Worm (Caenorhabditis elegans) whole organism, late embryonic: ENCODE measurements around the gene F29F11.20.

ENCODE experiments used
- C38D4.7 ChIP-seq: fragments of 200-800 bp; sonication (Bioruptor generic); optimal IDR thresholded peaks from 2 replicates; lab custom pipeline; 2018; ENCODE audit warnings: mild to moderate bottlenecking, missing genetic modification characterization, moderate library complexity, missing compliant biosample characterization
- F13H6.1 ChIP-seq: sonication (generic microtip); optimal IDR thresholded peaks from 2 replicates; lab custom pipeline; 2016; ENCODE audit warnings: missing genetic modification characterization, missing compliant biosample characterization
- K02D7.2 ChIP-seq: sonication (generic microtip); optimal IDR thresholded peaks from 2 replicates; lab custom pipeline; 2017; ENCODE audit warnings: mild to moderate bottlenecking, missing genetic modification characterization, missing compliant biosample characterization
- T23F11.4 ChIP-seq: fragments of 200-800 bp; sonication (Bioruptor generic); optimal IDR thresholded peaks from 2 replicates; lab custom pipeline; 2018; ENCODE audit warnings: mild to moderate bottlenecking, missing genetic modification characterization, missing compliant biosample characterization
- ceh-18 ChIP-seq: sonication (generic microtip); optimal IDR thresholded peaks from 2 replicates; lab custom pipeline; 2016; ENCODE audit warnings: missing genetic modification characterization, missing compliant biosample characterization
- ceh-2 ChIP-seq: sonication (generic microtip); optimal IDR thresholded peaks from 2 replicates; lab custom pipeline; 2016; ENCODE audit warnings: missing genotype, missing genetic modification characterization, missing compliant biosample characterization
- ceh-22 ChIP-seq: sonication (generic microtip); optimal IDR thresholded peaks from 2 replicates; lab custom pipeline; 2017; ENCODE audit warnings: missing biosample characterization, missing genetic modification characterization
- ceh-31 ChIP-seq: sonication (generic microtip); optimal IDR thresholded peaks from 2 replicates; lab custom pipeline; 2016; ENCODE audit warnings: missing genetic modification characterization, missing compliant biosample characterization
- ceh-34 ChIP-seq: sonication (generic microtip); optimal IDR thresholded peaks from 2 replicates; lab custom pipeline; 2016; ENCODE audit warnings: mild to moderate bottlenecking, missing genetic modification characterization, missing compliant biosample characterization
- ceh-45 ChIP-seq: fragments of 200-800 bp; sonication (Bioruptor generic); IDR thresholded peaks from 2 replicates; pipeline ENCODE4 v1.3.6; 2022; ENCODE audit warnings: missing genetic modification reagents, missing genetic modification characterization, missing compliant biosample characterization
- ceh-48 ChIP-seq: sonication (generic microtip); optimal IDR thresholded peaks from 2 replicates; lab custom pipeline; 2016; ENCODE audit warnings: missing genetic modification characterization, inconsistent platforms, missing compliant biosample characterization
- che-1 ChIP-seq: sonication (generic microtip); optimal IDR thresholded peaks from 2 replicates; lab custom pipeline; 2016; ENCODE audit warnings: mild to moderate bottlenecking, missing genetic modification characterization, missing compliant biosample characterization
- dve-1 ChIP-seq: sonication (generic microtip); optimal IDR thresholded peaks from 2 replicates; lab custom pipeline; 2017; ENCODE audit warnings: antibody characterized with exemption, mild to moderate bottlenecking, missing genetic modification characterization, missing compliant biosample characterization
- elt-2 ChIP-seq: sonication (generic microtip); optimal IDR thresholded peaks from 2 replicates; lab custom pipeline; 2016; ENCODE audit warnings: missing genetic modification reagents, missing genetic modification characterization, missing compliant biosample characterization
- fax-1 ChIP-seq: sonication (generic microtip); optimal IDR thresholded peaks from 2 replicates; lab custom pipeline; 2016; ENCODE audit warnings: missing genotype, missing genetic modification characterization, missing compliant biosample characterization
- fkh-6 ChIP-seq: sonication (generic microtip); optimal IDR thresholded peaks from 2 replicates; lab custom pipeline; 2016; ENCODE audit warnings: missing genetic modification characterization, missing compliant biosample characterization
- gmeb-2 ChIP-seq: sonication (generic microtip); optimal IDR thresholded peaks from 2 replicates; lab custom pipeline; 2016; ENCODE audit warnings: missing genetic modification characterization, inconsistent platforms, missing compliant biosample characterization
- hlh-30 ChIP-seq: sonication (generic microtip); optimal IDR thresholded peaks from 2 replicates; lab custom pipeline; 2017; ENCODE audit warnings: antibody characterized with exemption, missing genetic modification characterization, missing compliant biosample characterization; ENCODE audit not compliant: insufficient read depth
- hlh-6 ChIP-seq: sonication (generic microtip); optimal IDR thresholded peaks from 2 replicates; lab custom pipeline; 2016; ENCODE audit warnings: missing genotype, missing genetic modification characterization, missing compliant biosample characterization
- hlh-8 ChIP-seq: sonication (generic microtip); optimal IDR thresholded peaks from 2 replicates; lab custom pipeline; 2016; ENCODE audit warnings: missing genotype, missing genetic modification characterization, missing compliant biosample characterization
- lim-6 ChIP-seq: sonication (generic microtip); optimal IDR thresholded peaks from 2 replicates; lab custom pipeline; 2016; ENCODE audit warnings: missing genetic modification characterization, missing compliant biosample characterization
- mec-3 ChIP-seq: sonication (generic microtip); optimal IDR thresholded peaks from 2 replicates; lab custom pipeline; 2016; ENCODE audit warnings: borderline replicate concordance, missing genetic modification characterization, missing compliant biosample characterization
- nfya-1 ChIP-seq: sonication (generic microtip); optimal IDR thresholded peaks from 2 replicates; lab custom pipeline; 2017; ENCODE audit warnings: missing genetic modification characterization, mild to moderate bottlenecking, missing compliant biosample characterization, antibody characterized with exemption, moderate library complexity
- nhr-11 ChIP-seq: fragments of 150-350 bp; optimal IDR thresholded peaks from 2 replicates; lab custom pipeline; 2014; ENCODE audit warnings: missing biosample characterization, missing genetic modification characterization
- npax-4 ChIP-seq: sonication (generic microtip); optimal IDR thresholded peaks from 2 replicates; lab custom pipeline; 2016; ENCODE audit warnings: missing genetic modification characterization, missing compliant biosample characterization
- pat-9 ChIP-seq: fragments of 200-800 bp; sonication (Bioruptor generic); optimal IDR thresholded peaks from 2 replicates; lab custom pipeline; 2018; ENCODE audit warnings: mild to moderate bottlenecking, missing genetic modification characterization, moderate library complexity, missing compliant biosample characterization
- pax-1 ChIP-seq: fragments of 150-350 bp; optimal IDR thresholded peaks from 2 replicates; lab custom pipeline; 2014; ENCODE audit warnings: missing biosample characterization, missing genetic modification characterization
- pha-2 ChIP-seq: sonication (generic microtip); optimal IDR thresholded peaks from 2 replicates; lab custom pipeline; 2017; ENCODE audit warnings: mild to moderate bottlenecking, missing genetic modification characterization, missing compliant biosample characterization
- pha-4 ChIP-seq: fragments of 150-350 bp; optimal IDR thresholded peaks from 2 replicates; lab custom pipeline; 2018; ENCODE audit warnings: missing biosample characterization, missing genetic modification reagents, missing genetic modification characterization
- pqm-1 ChIP-seq: sonication (generic microtip); optimal IDR thresholded peaks from 2 replicates; lab custom pipeline; 2016; ENCODE audit warnings: missing genetic modification characterization, missing compliant biosample characterization
- pros-1 ChIP-seq: fragments of 150-350 bp; optimal IDR thresholded peaks from 2 replicates; lab custom pipeline; 2014; ENCODE audit warnings: missing biosample characterization, missing genetic modification reagents, missing genetic modification characterization
- rnt-1 ChIP-seq: sonication (generic microtip); optimal IDR thresholded peaks from 2 replicates; lab custom pipeline; 2016; ENCODE audit warnings: missing genetic modification characterization, missing compliant biosample characterization
- syd-9 ChIP-seq: sonication (generic microtip); optimal IDR thresholded peaks from 2 replicates; lab custom pipeline; 2016; ENCODE audit warnings: mild to moderate bottlenecking, missing genetic modification characterization, moderate library complexity, missing compliant biosample characterization
- tbx-2 ChIP-seq: sonication (generic microtip); optimal IDR thresholded peaks from 2 replicates; lab custom pipeline; 2016; ENCODE audit warnings: missing genetic modification characterization, missing compliant biosample characterization
- tbx-7 ChIP-seq: sonication (generic microtip); optimal IDR thresholded peaks from 2 replicates; lab custom pipeline; 2016; ENCODE audit warnings: missing genotype, missing genetic modification characterization, missing compliant biosample characterization
- ttx-3 ChIP-seq: sonication (generic microtip); optimal IDR thresholded peaks from 2 replicates; lab custom pipeline; 2016; ENCODE audit warnings: missing genetic modification reagents, missing genetic modification characterization, missing compliant biosample characterization
- unc-42 ChIP-seq: sonication (generic microtip); optimal IDR thresholded peaks from 2 replicates; lab custom pipeline; 2016; ENCODE audit warnings: missing genotype, missing genetic modification characterization, missing compliant biosample characterization
- unc-55 ChIP-seq: sonication (generic microtip); optimal IDR thresholded peaks from 2 replicates; lab custom pipeline; 2017; ENCODE audit warnings: missing biosample characterization, missing genetic modification reagents, missing genetic modification characterization
- unc-86 ChIP-seq: sonication (generic microtip); optimal IDR thresholded peaks from 2 replicates; lab custom pipeline; 2016; ENCODE audit warnings: missing genetic modification characterization, missing compliant biosample characterization
- zip-5 ChIP-seq: sonication (generic microtip); optimal IDR thresholded peaks from 2 replicates; lab custom pipeline; 2016; ENCODE audit warnings: missing genetic modification characterization, missing compliant biosample characterization

Gene F29F11.20

DNA sequence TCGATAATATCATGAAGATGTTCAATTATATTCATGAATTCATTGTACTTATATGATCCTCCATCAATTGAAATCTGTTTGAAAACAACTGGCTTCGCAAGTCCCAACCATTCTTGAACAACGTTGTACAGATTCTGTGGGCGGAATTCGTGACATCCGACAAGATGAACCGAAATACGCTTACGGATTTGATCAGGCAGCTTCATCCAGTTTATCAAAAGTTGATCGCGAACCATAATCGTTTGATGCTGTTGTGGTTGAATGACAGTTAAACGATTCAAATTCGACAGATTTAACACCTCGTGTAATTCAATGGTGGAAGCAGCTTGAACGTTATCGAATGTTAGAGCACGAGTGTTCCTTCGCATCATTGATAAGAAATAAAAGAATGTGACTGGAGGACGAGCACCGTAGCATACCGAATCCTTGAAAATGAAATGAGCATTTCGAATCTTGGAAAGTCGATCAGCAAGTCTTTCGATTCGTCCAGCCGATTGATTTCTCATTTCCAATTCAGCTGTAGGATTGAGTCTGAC lies 26.1 kb downstream of the F29F11.20 start:
- TF ChIP-seq F13H6.1 (tag; lab: Kevin White, UChicago) (no peak), pha-4 (tag; lab: Kevin White, UChicago) (no peak), tbx-7 (no peak), nhr-11 (tag; lab: Kevin White, UChicago) (no peak), ceh-48 (tag; lab: Kevin White, UChicago) (no peak), syd-9 (tag; lab: Kevin White, UChicago) (no peak), pha-2 (no peak), ttx-3 (tag; lab: Kevin White, UChicago) (no peak), elt-2 (tag; lab: Kevin White, UChicago) (no peak)

DNA sequence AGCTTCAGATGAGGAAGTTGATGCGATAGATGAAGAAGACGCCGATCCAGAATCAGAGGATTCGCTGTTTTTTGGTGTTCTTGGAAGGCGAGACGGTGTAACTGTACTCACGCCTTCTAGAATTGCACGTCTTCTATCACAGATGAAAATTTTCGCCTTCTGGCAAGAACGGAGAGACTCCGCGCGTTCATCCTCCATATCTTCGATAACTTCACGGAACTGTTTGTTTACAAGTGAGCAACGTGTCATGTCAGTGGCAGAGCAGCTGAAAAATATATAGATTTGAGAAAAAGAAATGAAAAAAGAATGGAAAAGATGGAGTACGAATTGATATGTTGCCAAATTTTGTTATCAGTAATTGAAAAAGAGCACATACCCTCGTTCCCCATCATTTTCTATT lies 26.9 kb downstream of the F29F11.20 start:
- TF ChIP-seq pqm-1 = no peak
- TF ChIP-seq C38D4.7 = no peak
- no peak for TF ChIP-seq fkh-6
- TF ChIP-seq ceh-22 (tag; lab: Kevin White, UChicago) = no peak
- no peak for TF ChIP-seq unc-55 (GFP tag; lab: Kevin White, UChicago)
- TF ChIP-seq ttx-3 (tag; lab: Kevin White, UChicago) = no peak
- no peak for TF ChIP-seq hlh-30 (tag; lab: Kevin White, UChicago)
- TF ChIP-seq che-1 (tag; lab: Kevin White, UChicago) = no peak
- TF ChIP-seq K02D7.2 (tag; lab: Kevin White, UChicago) = no peak
- TF ChIP-seq, all 69 proteins: peak for 0

DNA sequence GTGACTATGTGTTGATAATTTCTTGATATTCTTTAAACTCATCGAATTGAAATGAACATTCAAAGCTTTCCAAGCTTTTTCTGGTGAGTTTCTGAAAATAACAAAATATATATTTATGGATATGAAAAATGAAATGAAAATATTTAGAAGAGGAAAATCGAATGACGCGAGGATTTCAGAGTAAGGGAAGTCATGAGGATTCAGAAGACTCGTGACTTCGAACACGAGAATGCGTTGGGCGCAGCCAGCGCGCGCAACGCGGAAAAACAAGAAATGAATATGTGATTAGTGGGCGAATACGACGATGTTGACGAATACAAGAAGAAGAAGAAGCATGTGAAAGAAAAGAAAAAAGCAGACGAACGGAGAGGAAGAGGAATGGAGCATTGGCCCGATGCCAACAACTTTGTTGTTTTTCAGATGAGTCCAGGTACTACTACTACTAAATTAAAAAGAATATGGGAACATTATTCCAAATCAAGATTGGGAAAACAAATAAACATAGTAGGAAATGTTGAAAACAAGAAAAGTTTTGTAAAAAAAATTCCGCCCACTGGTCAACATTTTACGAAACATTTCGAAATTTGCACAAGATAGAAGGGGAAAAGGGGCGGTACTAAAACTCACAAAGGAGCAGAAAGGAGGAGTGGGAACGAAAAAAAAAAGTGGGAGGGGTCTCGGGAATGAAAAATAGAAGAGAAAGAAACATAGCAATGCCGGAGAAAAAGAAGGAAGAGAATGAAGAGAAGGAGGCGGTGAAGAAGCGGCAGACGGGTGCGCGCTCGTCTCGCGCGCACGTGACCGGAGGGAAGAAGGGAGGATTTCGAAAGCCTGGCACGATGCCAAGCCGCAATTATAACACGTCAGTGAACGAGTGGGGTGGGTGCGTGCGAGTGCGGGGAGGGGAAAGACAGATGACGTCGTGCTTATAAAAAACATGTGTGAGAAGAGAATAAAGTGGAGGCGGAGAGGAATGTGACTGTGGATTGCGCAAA lies 27.8 kb downstream of the F29F11.20 start:
- TF ChIP-seq lim-6 (tag; lab: Kevin White, UChicago) = no peak
- TF ChIP-seq ceh-18 (tag; lab: Kevin White, UChicago) = peak; percentile 83
- no peak for TF ChIP-seq unc-86 (tag; lab: Kevin White, UChicago)
- no peak for TF ChIP-seq T23F11.4 (GFP tag; lab: Kevin White, UChicago)
- peak; percentile 61 for TF ChIP-seq ceh-34 (tag; lab: Kevin White, UChicago)
- TF ChIP-seq pros-1 (tag; lab: Kevin White, UChicago) = peak; percentile 88
- TF ChIP-seq pax-1 (tag; lab: Kevin White, UChicago) = no peak
- no peak for TF ChIP-seq che-1 (tag; lab: Kevin White, UChicago)
- TF ChIP-seq hlh-30 (tag; lab: Kevin White, UChicago) = peak; percentile 97
- no peak for TF ChIP-seq fax-1
- TF ChIP-seq mec-3 (tag; lab: Kevin White, UChicago) = no peak
- no peak for TF ChIP-seq ceh-45 (GFP tag; lab: Robert Waterston, UW)
- peak; percentile 86 for TF ChIP-seq rnt-1
- TF ChIP-seq ceh-31 (tag; lab: Kevin White, UChicago) = peak; percentile 78
- TF ChIP-seq gmeb-2 (tag; lab: Kevin White, UChicago) = peak; percentile 8
- no peak for TF ChIP-seq ceh-2 (tag; lab: Kevin White, UChicago)
- peak; percentile 91 for TF ChIP-seq unc-55 (GFP tag; lab: Kevin White, UChicago)
- TF ChIP-seq hlh-8 = peak; percentile 35
- TF ChIP-seq nfya-1 (tag; lab: Kevin White, UChicago) = peak; percentile 65
- no peak for TF ChIP-seq npax-4 (tag; lab: Kevin White, UChicago)
- no peak for TF ChIP-seq hlh-6 (tag; lab: Kevin White, UChicago)
- peak; percentile 64 for TF ChIP-seq unc-42 (tag; lab: Kevin White, UChicago)
- peak; percentile 66 for TF ChIP-seq tbx-2 (tag; lab: Kevin White, UChicago)
- TF ChIP-seq dve-1 (tag; lab: Kevin White, UChicago) = peak; percentile 39
- TF ChIP-seq K02D7.2 (tag; lab: Kevin White, UChicago) = no peak
- TF ChIP-seq pat-9 (tag; lab: Kevin White, UChicago) = no peak
- no peak for TF ChIP-seq zip-5 (tag; lab: Kevin White, UChicago)
- TF ChIP-seq, all 69 proteins: peak for 13
